Fruit fly (Drosophila melanogaster) whole organism, embryonic: ENCODE results near the gene CG13862.

Experiments
- Atf3 ChIP-seq: fragments of 200-800 bp; sonication (Bioruptor generic); optimal IDR thresholded peaks from 3 replicates; lab custom pipeline; 2016; ENCODE audit warnings: missing biosample characterization, missing genetic modification characterization
- BEAF-32 ChIP-seq: fragments of 200-800 bp; sonication (Bioruptor generic); optimal IDR thresholded peaks from 3 replicates; lab custom pipeline; 2017; ENCODE audit warnings: missing biosample characterization, missing genetic modification characterization, mild to moderate bottlenecking, moderate library complexity, missing genetic modification reagents
- Bgb ChIP-seq: fragments of 200-800 bp; sonication (Bioruptor generic); IDR thresholded peaks from 2 replicates; pipeline ENCODE4 v1.3.6; 2022; ENCODE audit warnings: missing biosample characterization, missing genetic modification characterization; ENCODE audit not compliant: partially characterized antibody
- Blimp-1 ChIP-seq: fragments of 200-800 bp; sonication (Bioruptor generic); optimal IDR thresholded peaks from 3 replicates; lab custom pipeline; 2018; ENCODE audit warnings: missing biosample characterization, missing genetic modification characterization, mild to moderate bottlenecking, moderate library complexity, missing genetic modification reagents
- CG11085 ChIP-seq: fragments of 200-800 bp; sonication (Bioruptor generic); IDR thresholded peaks from 2 replicates; pipeline ENCODE4 v1.3.6; 2022; ENCODE audit warnings: missing biosample characterization, missing genetic modification characterization
- CG11695 ChIP-seq: fragments of 200-800 bp; sonication (Bioruptor generic); IDR thresholded peaks from 3 replicates; pipeline ENCODE4 v1.3.6; 2022; ENCODE audit warnings: missing biosample characterization, missing genetic modification characterization
- CG12219 ChIP-seq: fragments of 200-800 bp; sonication (Bioruptor generic); optimal IDR thresholded peaks from 3 replicates; lab custom pipeline; 2018; ENCODE audit warnings: missing biosample characterization, mild to moderate bottlenecking, missing genetic modification characterization
- CG12391 ChIP-seq: fragments of 200-800 bp; sonication (Bioruptor generic); optimal IDR thresholded peaks from 3 replicates; lab custom pipeline; 2018; ENCODE audit warnings: missing biosample characterization, mild to moderate bottlenecking, missing genetic modification characterization, moderate library complexity
- CG14860 ChIP-seq: fragments of 200-800 bp; sonication (Bioruptor generic); IDR thresholded peaks from 3 replicates; pipeline ENCODE4 v1.3.6; 2022; ENCODE audit warnings: missing biosample characterization, missing genetic modification characterization; ENCODE audit not compliant: partially characterized antibody
- CG1603 ChIP-seq: fragments of 200-800 bp; sonication (Bioruptor generic); optimal IDR thresholded peaks from 2 replicates; lab custom pipeline; 2019; ENCODE audit warnings: missing biosample characterization, mild to moderate bottlenecking, missing genetic modification characterization, moderate library complexity
- CG2129 ChIP-seq: fragments of 200-800 bp; sonication (Bioruptor generic); IDR thresholded peaks from 2 replicates; pipeline ENCODE4 v1.3.6; 2022; ENCODE audit warnings: missing biosample characterization, missing genetic modification characterization; ENCODE audit not compliant: partially characterized antibody
- CG31224 ChIP-seq: fragments of 200-800 bp; sonication (Bioruptor generic); IDR thresholded peaks from 2 replicates; pipeline ENCODE4 v1.3.6; 2022; ENCODE audit warnings: missing biosample characterization, missing genetic modification characterization
- CG4328 ChIP-seq: fragments of 200-800 bp; sonication (Bioruptor generic); optimal IDR thresholded peaks from 3 replicates; lab custom pipeline; 2017; ENCODE audit warnings: missing biosample characterization, missing genetic modification reagents, missing genetic modification characterization
- CG43689 ChIP-seq: fragments of 200-800 bp; sonication (Bioruptor generic); IDR thresholded peaks from 2 replicates; pipeline ENCODE4 v1.3.6; 2022; ENCODE audit warnings: missing biosample characterization, missing genetic modification characterization
- CG5180 ChIP-seq: fragments of 200-800 bp; sonication (Bioruptor generic); optimal IDR thresholded peaks from 3 replicates; lab custom pipeline; 2017; ENCODE audit warnings: missing biosample characterization, missing genetic modification characterization, mild to moderate bottlenecking, moderate library complexity, missing genetic modification reagents
- CG6765 ChIP-seq: fragments of 200-800 bp; sonication (Bioruptor generic); optimal IDR thresholded peaks from 3 replicates; lab custom pipeline; 2017; ENCODE audit warnings: missing biosample characterization, mild to moderate bottlenecking, missing genetic modification characterization
- CG7271 ChIP-seq: fragments of 200-800 bp; sonication (Bioruptor generic); optimal IDR thresholded peaks from 2 replicates; lab custom pipeline; 2018; ENCODE audit warnings: missing biosample characterization, mild to moderate bottlenecking, missing genetic modification characterization, moderate library complexity
- CG7987 ChIP-seq: fragments of 200-800 bp; sonication (Bioruptor generic); optimal IDR thresholded peaks from 2 replicates; lab custom pipeline; 2018; ENCODE audit warnings: missing biosample characterization, mild to moderate bottlenecking, missing genetic modification characterization, moderate library complexity
- CG9932 ChIP-seq: fragments of 200-800 bp; sonication (Bioruptor generic); IDR thresholded peaks from 2 replicates; pipeline ENCODE4 v1.3.6; 2022; ENCODE audit warnings: missing biosample characterization, missing genetic modification characterization
- D19A ChIP-seq: fragments of 200-800 bp; optimal IDR thresholded peaks from 3 replicates; lab custom pipeline; 2019; ENCODE audit warnings: missing biosample characterization, mild to moderate bottlenecking, missing genetic modification characterization, moderate library complexity
- Dll ChIP-seq: fragments of 200-800 bp; sonication (Bioruptor generic); IDR thresholded peaks from 4 replicates; pipeline ENCODE4 v1.3.6; 2022; ENCODE audit warnings: missing biosample characterization, missing genetic modification characterization; ENCODE audit not compliant: partially characterized antibody
- HLH4C ChIP-seq: fragments of 200-800 bp; sonication (Bioruptor generic); IDR thresholded peaks from 3 replicates; pipeline ENCODE4 v1.3.6; 2022; ENCODE audit warnings: missing biosample characterization, missing genetic modification characterization; ENCODE audit not compliant: partially characterized antibody
- Lhr ChIP-seq: fragments of 200-800 bp; sonication (Bioruptor generic); optimal IDR thresholded peaks from 3 replicates; lab custom pipeline; 2017; ENCODE audit warnings: mild to moderate bottlenecking, missing biosample characterization, missing genetic modification reagents, missing genetic modification characterization
- MBD-R2 ChIP-seq: fragments of 200-800 bp; sonication (Bioruptor generic); IDR thresholded peaks from 2 replicates; pipeline ENCODE4 v1.3.6; 2022; ENCODE audit warnings: missing biosample characterization, missing genetic modification characterization
- Myb ChIP-seq: fragments of 200-800 bp; sonication (Bioruptor generic); optimal IDR thresholded peaks from 2 replicates; lab custom pipeline; 2016; ENCODE audit warnings: missing biosample characterization, missing genetic modification characterization
- Nf-YA ChIP-seq: fragments of 200-800 bp; sonication (Bioruptor generic); IDR thresholded peaks from 2 replicates; pipeline ENCODE4 v1.3.6; 2022; ENCODE audit warnings: missing biosample characterization, missing genetic modification characterization
- Opbp ChIP-seq: fragments of 200-800 bp; sonication (Bioruptor generic); IDR thresholded peaks from 3 replicates; pipeline ENCODE4 v1.3.6; 2022; ENCODE audit warnings: missing biosample characterization, missing genetic modification characterization; ENCODE audit not compliant: partially characterized antibody
- PHDP ChIP-seq: fragments of 200-800 bp; sonication (Bioruptor generic); optimal IDR thresholded peaks from 3 replicates; lab custom pipeline; 2018; ENCODE audit warnings: missing biosample characterization, mild to moderate bottlenecking, missing genetic modification characterization, moderate library complexity
- Sox102F ChIP-seq: fragments of 200-800 bp; sonication (Bioruptor generic); optimal IDR thresholded peaks from 2 replicates; lab custom pipeline; 2018; ENCODE audit warnings: missing biosample characterization, mild to moderate bottlenecking, missing genetic modification characterization, moderate library complexity
- aop ChIP-seq: fragments of 200-800 bp; sonication (Bioruptor generic); IDR thresholded peaks from 2 replicates; pipeline ENCODE4 v1.3.6; 2022; ENCODE audit warnings: missing biosample characterization, missing genetic modification characterization
- ato ChIP-seq: fragments of 200-800 bp; sonication (Bioruptor generic); IDR thresholded peaks from 2 replicates; pipeline ENCODE4 v1.3.6; 2022; ENCODE audit warnings: missing biosample characterization, missing genetic modification characterization; ENCODE audit not compliant: partially characterized antibody
- bab2 ChIP-seq: fragments of 200-800 bp; sonication (Bioruptor generic); optimal IDR thresholded peaks from 2 replicates; lab custom pipeline; 2016; ENCODE audit warnings: missing biosample characterization, missing genetic modification characterization
- bbx ChIP-seq: fragments of 200-800 bp; sonication (Bioruptor generic); IDR thresholded peaks from 2 replicates; pipeline ENCODE4 v1.3.6; 2022; ENCODE audit warnings: missing biosample characterization, missing genetic modification characterization; ENCODE audit not compliant: partially characterized antibody
- cad ChIP-seq: fragments of >200 bp; optimal IDR thresholded peaks from 2 replicates; lab custom pipeline; 2017; ENCODE audit warnings: missing biosample characterization, missing genetic modification characterization
- chinmo ChIP-seq: fragments of 200-800 bp; sonication (Bioruptor generic); IDR thresholded peaks from 4 replicates; pipeline ENCODE4 v1.3.6; 2022; ENCODE audit warnings: missing biosample characterization, missing genetic modification characterization; ENCODE audit not compliant: partially characterized antibody
- crp ChIP-seq, 2 experiments: fragments of 200-800 bp; sonication (Bioruptor generic); optimal IDR thresholded peaks; 2 replicates in 1 of 2; 3 replicates in 1 of 2; lab custom pipeline; 2017; ENCODE audit warnings: missing biosample characterization in 2 of 2, missing genetic modification characterization in 2 of 2, mild to moderate bottlenecking in 1 of 2, moderate library complexity in 1 of 2
- eyg ChIP-seq: fragments of 200-800 bp; sonication (Bioruptor generic); optimal IDR thresholded peaks from 3 replicates; lab custom pipeline; 2016; ENCODE audit warnings: missing biosample characterization, missing genetic modification characterization
- hb ChIP-seq: fragments of 200-800 bp; sonication (Bioruptor generic); IDR thresholded peaks from 3 replicates; pipeline ENCODE4 v1.3.6; 2022; ENCODE audit warnings: missing biosample characterization, missing genetic modification characterization; ENCODE audit not compliant: partially characterized antibody
- hbn ChIP-seq: fragments of 200-800 bp; sonication (Bioruptor generic); IDR thresholded peaks from 2 replicates; pipeline ENCODE4 v1.3.6; 2022; ENCODE audit warnings: missing biosample characterization, missing genetic modification characterization; ENCODE audit not compliant: partially characterized antibody
- lbe ChIP-seq: fragments of 200-800 bp; sonication (Bioruptor generic); optimal IDR thresholded peaks from 2 replicates; lab custom pipeline; 2016; ENCODE audit warnings: missing biosample characterization, mild to moderate bottlenecking, missing genetic modification characterization
- lola ChIP-seq, 3 experiments: fragments of >200 bp in 2 of 3; fragments of 200-800 bp in 1 of 3; sonication (Bioruptor generic) in 1 of 3; optimal IDR thresholded peaks; 2 replicates each; lab custom pipeline; 2017 to 2019; ENCODE audit warnings: missing biosample characterization in 3 of 3, missing genetic modification characterization in 3 of 3, mild to moderate bottlenecking in 1 of 3, moderate library complexity in 1 of 3
- nau ChIP-seq: fragments of 200-800 bp; sonication (Bioruptor generic); optimal IDR thresholded peaks from 3 replicates; lab custom pipeline; 2017; ENCODE audit warnings: missing biosample characterization, mild to moderate bottlenecking, missing genetic modification characterization, missing genetic modification reagents
- nom ChIP-seq: fragments of 200-800 bp; sonication (Bioruptor generic); optimal IDR thresholded peaks from 2 replicates; lab custom pipeline; 2017; ENCODE audit warnings: missing biosample characterization, missing genetic modification characterization, mild to moderate bottlenecking, moderate library complexity, missing genetic modification reagents
- pita ChIP-seq: fragments of 200-800 bp; sonication (Bioruptor generic); optimal IDR thresholded peaks from 2 replicates; lab custom pipeline; 2017; ENCODE audit warnings: missing biosample characterization, mild to moderate bottlenecking, missing genetic modification characterization
- pzg ChIP-seq: fragments of 200-800 bp; sonication (Bioruptor generic); optimal IDR thresholded peaks from 3 replicates; lab custom pipeline; 2018; ENCODE audit warnings: missing biosample characterization, mild to moderate bottlenecking, missing genetic modification characterization, moderate library complexity
- sna ChIP-seq: fragments of 200-800 bp; sonication (Bioruptor generic); IDR thresholded peaks from 2 replicates; pipeline ENCODE4 v1.3.6; 2022; ENCODE audit warnings: missing biosample characterization, missing genetic modification characterization; ENCODE audit not compliant: partially characterized antibody
- vnd ChIP-seq: fragments of 200-800 bp; sonication (Bioruptor generic); IDR thresholded peaks from 3 replicates; pipeline ENCODE4 v1.3.6; 2022; ENCODE audit warnings: missing biosample characterization, missing genetic modification characterization; ENCODE audit not compliant: partially characterized antibody
- wdn ChIP-seq: fragments of 200-800 bp; sonication (Bioruptor generic); IDR thresholded peaks from 2 replicates; pipeline ENCODE4 v1.3.6; 2022; ENCODE audit warnings: missing biosample characterization, missing genetic modification characterization

The CG13862 gene

DNA sequence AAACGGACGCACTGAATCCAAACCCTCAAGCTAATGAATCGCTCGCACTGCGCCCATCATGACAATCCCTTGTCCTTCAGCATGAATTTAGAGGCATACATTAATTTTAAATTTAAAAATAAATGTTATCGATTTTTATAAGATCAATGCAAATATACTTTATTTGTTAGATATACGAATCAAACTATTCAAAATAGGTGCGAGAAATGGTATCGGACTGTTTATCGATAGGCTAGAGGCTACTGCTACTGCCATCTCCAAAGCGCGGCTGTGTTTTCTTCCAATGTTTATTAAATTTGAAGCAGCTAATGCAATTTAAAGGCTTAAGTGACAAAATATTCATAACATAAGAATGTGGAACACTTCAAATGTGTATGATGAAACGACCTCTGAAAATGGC, 49.3 kb downstream of the CG13862 start, which contains the start of gene CG43342 (continued):
- no peak for TF ChIP-seq D19A
- TF ChIP-seq ato (GFP tag; lab: Robert Waterston, UW): peak; percentile 81
- peak; percentile 72 for TF ChIP-seq BEAF-32 (GFP tag; lab: Kevin White, UChicago)
- TF ChIP-seq CG11085 (GFP tag; lab: Robert Waterston, UW): no peak
- TF ChIP-seq CG6765: no peak
- no peak for TF ChIP-seq lola (GFP tag; optimal IDR thresholded peaks at IDR 0.05; lab: Kevin White, UChicago)
- no peak for TF ChIP-seq PHDP (tag; lab: Kevin White, UChicago)
- TF ChIP-seq wdn: no peak
- no peak for TF ChIP-seq Sox102F
- TF ChIP-seq pita: no peak
- no peak for TF ChIP-seq CG5180 (GFP tag; lab: Kevin White, UChicago)
- no peak for TF ChIP-seq cad
- TF ChIP-seq crp (GFP tag; optimal IDR thresholded peaks at IDR 0.05; lab: Kevin White, UChicago): peak in 1 of 2 experiments; percentile 72
- TF ChIP-seq vnd (GFP tag; lab: Robert Waterston, UW): peak; percentile 80
- TF ChIP-seq CG11695 (GFP tag; lab: Robert Waterston, UW): no peak
- no peak for TF ChIP-seq eyg (GFP tag; lab: Kevin White, UChicago)
- TF ChIP-seq CG7271: no peak
- no peak for TF ChIP-seq CG12219 (GFP tag; lab: Kevin White, UChicago)
- no peak for TF ChIP-seq Blimp-1 (GFP tag; lab: Kevin White, UChicago)
- peak; percentile 79; the same call in 1 of the 4 replicates for TF ChIP-seq chinmo (GFP tag; lab: Robert Waterston, UW)
- TF ChIP-seq Nf-YA (GFP tag; lab: Robert Waterston, UW): no peak
- no peak for TF ChIP-seq Myb
- no peak for TF ChIP-seq CG7987
- TF ChIP-seq CG43689: no peak
- TF ChIP-seq CG9932: no peak
- TF ChIP-seq HLH4C (GFP tag; lab: Robert Waterston, UW): peak; percentile 92
- peak; percentile 63 for TF ChIP-seq hbn
- TF ChIP-seq CG2129 (GFP tag; lab: Robert Waterston, UW): no peak
- TF ChIP-seq CG1603: peak; percentile 37
- TF ChIP-seq hb (GFP tag; lab: Robert Waterston, UW): peak; percentile 82
- peak; percentile 80; the same call in 2 of the 3 replicates for TF ChIP-seq Opbp (GFP tag; lab: Robert Waterston, UW)
- TF ChIP-seq pzg (GFP tag; lab: Kevin White, UChicago): peak; percentile 40
- TF ChIP-seq CG4328 (GFP tag; lab: Kevin White, UChicago): no peak
- TF ChIP-seq nau (GFP tag; lab: Kevin White, UChicago): no peak
- TF ChIP-seq Bgb (GFP tag; lab: Robert Waterston, UW): peak; percentile 85
- TF ChIP-seq sna (GFP tag; lab: Robert Waterston, UW): peak; percentile 81
- peak; percentile 84 for TF ChIP-seq bbx (GFP tag; lab: Robert Waterston, UW)
- TF ChIP-seq MBD-R2 (GFP tag; lab: Robert Waterston, UW): peak; percentile 59
- no peak for TF ChIP-seq Lhr (GFP tag; lab: Kevin White, UChicago)
- no peak for TF ChIP-seq CG31224
- no peak for TF ChIP-seq nom
- peak; percentile 82 for TF ChIP-seq Dll
- no peak for TF ChIP-seq Atf3 (GFP tag; lab: Kevin White, UChicago)
- TF ChIP-seq lbe (GFP tag; lab: Kevin White, UChicago): no peak
- no peak for TF ChIP-seq bab2
- TF ChIP-seq CG12391 (tag; lab: Kevin White, UChicago): no peak
- peak; percentile 82 for TF ChIP-seq CG14860
- no peak for TF ChIP-seq aop (GFP tag; lab: Robert Waterston, UW)
